Fruit fly (Drosophila melanogaster) whole organism, embryonic: ENCODE data around the gene Mybbp1A.
A peak's percentile ranks its signal among the peaks of the same experiment; 100 is the strongest.

ENCODE experiments used
- Aef1 ChIP-seq: fragments of 200-800 bp; sonication (Bioruptor generic); IDR thresholded peaks from 3 replicates; pipeline ENCODE4 v1.3.6; 2022; ENCODE audit warnings: missing biosample characterization, missing genetic modification characterization
- Atf3 ChIP-seq: fragments of 200-800 bp; sonication (Bioruptor generic); optimal IDR thresholded peaks from 3 replicates; lab custom pipeline; 2016; ENCODE audit warnings: missing biosample characterization, missing genetic modification characterization
- CG11247 ChIP-seq: fragments of 200-800 bp; sonication (Bioruptor generic); IDR thresholded peaks from 2 replicates; pipeline ENCODE4 v1.3.6; 2022; ENCODE audit warnings: missing biosample characterization, missing genetic modification characterization
- CG12299 ChIP-seq: fragments of 200-800 bp; sonication (Bioruptor generic); optimal IDR thresholded peaks from 2 replicates; lab custom pipeline; 2018; ENCODE audit warnings: missing biosample characterization, mild to moderate bottlenecking, missing genetic modification characterization
- CG1233 ChIP-seq: fragments of 200-800 bp; sonication (Bioruptor generic); optimal IDR thresholded peaks from 4 replicates; lab custom pipeline; 2018; ENCODE audit warnings: missing biosample characterization, mild to moderate bottlenecking, missing genetic modification characterization
- CG13624 ChIP-seq: fragments of 200-800 bp; sonication (Bioruptor generic); optimal IDR thresholded peaks from 2 replicates; lab custom pipeline; 2016; ENCODE audit warnings: missing biosample characterization, missing genetic modification characterization
- CG1529 ChIP-seq: fragments of 200-800 bp; sonication (Bioruptor generic); optimal IDR thresholded peaks from 3 replicates; lab custom pipeline; 2018; ENCODE audit warnings: missing biosample characterization, missing genetic modification characterization
- CG15479 ChIP-seq: fragments of 200-800 bp; sonication (Bioruptor generic); optimal IDR thresholded peaks from 3 replicates; lab custom pipeline; 2019; ENCODE audit warnings: missing biosample characterization, mild to moderate bottlenecking, missing genetic modification characterization, moderate library complexity
- CG15514 ChIP-seq: fragments of 200-800 bp; sonication (Bioruptor generic); optimal IDR thresholded peaks from 3 replicates; lab custom pipeline; 2017; ENCODE audit warnings: missing biosample characterization, missing genetic modification characterization, mild to moderate bottlenecking, moderate library complexity, missing genetic modification reagents
- CG30403 ChIP-seq: fragments of 200-800 bp; sonication (Bioruptor generic); optimal IDR thresholded peaks from 3 replicates; lab custom pipeline; 2016; ENCODE audit warnings: missing biosample characterization, missing genetic modification characterization
- CG32772 ChIP-seq: fragments of 200-800 bp; sonication (Bioruptor generic); IDR thresholded peaks from 2 replicates; pipeline ENCODE4 v1.3.6; 2022; ENCODE audit warnings: missing biosample characterization, missing genetic modification characterization
- CG33213 ChIP-seq: fragments of 200-800 bp; sonication (Bioruptor generic); optimal IDR thresholded peaks from 3 replicates; lab custom pipeline; 2016; ENCODE audit warnings: missing biosample characterization, missing genetic modification characterization
- CG4328 ChIP-seq: fragments of 200-800 bp; sonication (Bioruptor generic); optimal IDR thresholded peaks from 3 replicates; lab custom pipeline; 2017; ENCODE audit warnings: missing biosample characterization, missing genetic modification reagents, missing genetic modification characterization
- CG4424 ChIP-seq: fragments of 200-800 bp; sonication (Bioruptor generic); optimal IDR thresholded peaks from 3 replicates; lab custom pipeline; 2016; ENCODE audit warnings: missing biosample characterization, missing genetic modification characterization
- CG6272 ChIP-seq: fragments of 200-800 bp; sonication (Bioruptor generic); IDR thresholded peaks from 2 replicates; pipeline ENCODE4 v1.3.6; 2022; ENCODE audit warnings: missing biosample characterization, missing genetic modification characterization
- CG8388 ChIP-seq: fragments of 200-800 bp; sonication (Bioruptor generic); optimal IDR thresholded peaks from 2 replicates; lab custom pipeline; 2019; ENCODE audit warnings: missing biosample characterization, mild to moderate bottlenecking, missing genetic modification characterization, moderate library complexity
- CG9609 ChIP-seq: fragments of 200-800 bp; sonication (Bioruptor generic); optimal IDR thresholded peaks from 3 replicates; lab custom pipeline; 2016; ENCODE audit warnings: missing biosample characterization, missing genetic modification characterization
- CG9817 ChIP-seq: fragments of 200-800 bp; sonication (Bioruptor generic); optimal IDR thresholded peaks from 2 replicates; lab custom pipeline; 2018; ENCODE audit warnings: missing biosample characterization, mild to moderate bottlenecking, missing genetic modification characterization, moderate library complexity
- Chrac-16 ChIP-seq: fragments of 200-800 bp; sonication (Bioruptor generic); optimal IDR thresholded peaks from 3 replicates; lab custom pipeline; 2016; ENCODE audit warnings: missing biosample characterization, missing genetic modification characterization
- Dek ChIP-seq: fragments of 200-800 bp; sonication (Bioruptor generic); optimal IDR thresholded peaks from 3 replicates; lab custom pipeline; 2019; ENCODE audit warnings: missing biosample characterization, mild to moderate bottlenecking, missing genetic modification characterization, moderate library complexity
- Dfd ChIP-seq, 2 experiments: fragments of >200 bp; optimal IDR thresholded peaks; 2 replicates each; lab custom pipeline; 2017; ENCODE audit warnings: missing biosample characterization in 2 of 2, missing genetic modification characterization in 2 of 2
- Doc2 ChIP-seq: fragments of 200-800 bp; sonication (Bioruptor generic); IDR thresholded peaks from 2 replicates; pipeline ENCODE4 v1.3.6; 2022; ENCODE audit warnings: missing biosample characterization, missing genetic modification characterization
- Dp ChIP-seq: fragments of 200-800 bp; sonication (Bioruptor generic); optimal IDR thresholded peaks from 2 replicates; lab custom pipeline; 2018; ENCODE audit warnings: missing biosample characterization, mild to moderate bottlenecking, missing genetic modification characterization, moderate library complexity
- Hey ChIP-seq: fragments of 200-800 bp; sonication (Bioruptor generic); optimal IDR thresholded peaks from 3 replicates; lab custom pipeline; 2018; ENCODE audit warnings: missing biosample characterization, mild to moderate bottlenecking, missing genetic modification characterization
- Mad ChIP-seq: fragments of 200-800 bp; sonication (Bioruptor generic); optimal IDR thresholded peaks from 2 replicates; lab custom pipeline; 2016; ENCODE audit warnings: missing biosample characterization, missing genetic modification characterization
- NC2β ChIP-seq: fragments of 200-800 bp; sonication (Bioruptor generic); optimal IDR thresholded peaks from 2 replicates; lab custom pipeline; 2016; ENCODE audit warnings: missing biosample characterization, missing genetic modification characterization
- NK7.1 ChIP-seq: fragments of 200-800 bp; sonication (Bioruptor generic); optimal IDR thresholded peaks from 3 replicates; lab custom pipeline; 2016; ENCODE audit warnings: missing biosample characterization, missing genetic modification characterization
- Oli ChIP-seq: fragments of 200-800 bp; sonication (Bioruptor generic); optimal IDR thresholded peaks from 2 replicates; lab custom pipeline; 2018; ENCODE audit warnings: missing biosample characterization, mild to moderate bottlenecking, missing genetic modification characterization, moderate library complexity
- Poxn ChIP-seq: fragments of 200-800 bp; sonication (Bioruptor generic); IDR thresholded peaks from 2 replicates; pipeline ENCODE4 v1.3.6; 2022; ENCODE audit warnings: missing biosample characterization, missing genetic modification characterization
- Rx ChIP-seq: fragments of 200-800 bp; sonication (Bioruptor generic); IDR thresholded peaks from 2 replicates; pipeline ENCODE4 v1.3.6; 2022; ENCODE audit warnings: missing biosample characterization, missing genetic modification characterization
- Sox102F ChIP-seq: fragments of 200-800 bp; sonication (Bioruptor generic); optimal IDR thresholded peaks from 2 replicates; lab custom pipeline; 2018; ENCODE audit warnings: missing biosample characterization, mild to moderate bottlenecking, missing genetic modification characterization, moderate library complexity
- Spps ChIP-seq: fragments of 200-800 bp; sonication (Bioruptor generic); optimal IDR thresholded peaks from 2 replicates; lab custom pipeline; 2018; ENCODE audit warnings: missing biosample characterization, mild to moderate bottlenecking, missing genetic modification characterization
- ab ChIP-seq: fragments of 200-800 bp; sonication (Bioruptor generic); optimal IDR thresholded peaks from 2 replicates; lab custom pipeline; 2016; ENCODE audit warnings: missing biosample characterization, missing genetic modification characterization
- ash1 ChIP-seq: fragments of 200-800 bp; sonication (Bioruptor generic); optimal IDR thresholded peaks from 2 replicates; lab custom pipeline; 2018; ENCODE audit warnings: missing biosample characterization, mild to moderate bottlenecking, missing genetic modification characterization
- bowl ChIP-seq: fragments of 200-800 bp; sonication (Bioruptor generic); IDR thresholded peaks from 2 replicates; pipeline ENCODE4 v1.3.6; 2022; ENCODE audit warnings: missing biosample characterization, missing genetic modification characterization
- cas ChIP-seq: fragments of 200-800 bp; sonication (Bioruptor generic); IDR thresholded peaks from 2 replicates; pipeline ENCODE4 v1.3.6; 2022; ENCODE audit warnings: missing biosample characterization, missing genetic modification characterization
- chm ChIP-seq: fragments of 200-800 bp; sonication (Bioruptor generic); IDR thresholded peaks from 2 replicates; pipeline ENCODE4 v1.3.6; 2022; ENCODE audit warnings: missing biosample characterization, missing genetic modification characterization
- crol ChIP-seq: fragments of 200-800 bp; sonication (Bioruptor generic); IDR thresholded peaks from 2 replicates; pipeline ENCODE4 v1.3.6; 2022; ENCODE audit warnings: missing biosample characterization, missing genetic modification characterization
- disco-r ChIP-seq: fragments of 200-800 bp; sonication (Bioruptor generic); optimal IDR thresholded peaks from 2 replicates; lab custom pipeline; 2016; ENCODE audit warnings: missing biosample characterization, missing genetic modification characterization
- fd64A ChIP-seq: fragments of 200-800 bp; sonication (Bioruptor generic); optimal IDR thresholded peaks from 3 replicates; lab custom pipeline; 2018; ENCODE audit warnings: missing biosample characterization, mild to moderate bottlenecking, missing genetic modification characterization
- gem ChIP-seq: fragments of 200-800 bp; sonication (Bioruptor generic); optimal IDR thresholded peaks from 2 replicates; lab custom pipeline; 2019; ENCODE audit warnings: missing biosample characterization, mild to moderate bottlenecking, missing genetic modification characterization, moderate library complexity
- ind ChIP-seq: fragments of 200-800 bp; sonication (Bioruptor generic); optimal IDR thresholded peaks from 3 replicates; lab custom pipeline; 2016; ENCODE audit warnings: missing biosample characterization, missing genetic modification characterization
- lola ChIP-seq, 3 experiments: fragments of >200 bp in 2 of 3; fragments of 200-800 bp in 1 of 3; sonication (Bioruptor generic) in 1 of 3; optimal IDR thresholded peaks; 2 replicates each; lab custom pipeline; 2017 to 2019; ENCODE audit warnings: missing biosample characterization in 3 of 3, missing genetic modification characterization in 3 of 3, mild to moderate bottlenecking in 1 of 3, moderate library complexity in 1 of 3
- pfk ChIP-seq: fragments of 200-800 bp; sonication (Bioruptor generic); optimal IDR thresholded peaks from 2 replicates; lab custom pipeline; 2018; ENCODE audit warnings: missing biosample characterization, mild to moderate bottlenecking, missing genetic modification characterization, moderate library complexity
- prd ChIP-seq, 3 experiments: fragments of >200 bp in 2 of 3; fragments of 200-800 bp in 1 of 3; sonication (Bioruptor generic) in 1 of 3; optimal IDR thresholded peaks in 2 of 3; IDR thresholded peaks in 1 of 3; 2 replicates in 2 of 3; 3 replicates in 1 of 3; pipeline versions ENCODE4 v1.3.6 to Lab custom; 2017 to 2022; ENCODE audit warnings: missing biosample characterization in 1 of 3, missing genetic modification characterization in 1 of 3
- psq ChIP-seq: fragments of 200-800 bp; sonication (Bioruptor generic); optimal IDR thresholded peaks from 2 replicates; lab custom pipeline; 2017; ENCODE audit warnings: missing biosample characterization, missing genetic modification characterization
- pzg ChIP-seq: fragments of 200-800 bp; sonication (Bioruptor generic); optimal IDR thresholded peaks from 3 replicates; lab custom pipeline; 2018; ENCODE audit warnings: missing biosample characterization, mild to moderate bottlenecking, missing genetic modification characterization, moderate library complexity
- sima ChIP-seq: fragments of 200-800 bp; sonication (Bioruptor generic); optimal IDR thresholded peaks from 2 replicates; lab custom pipeline; 2016; ENCODE audit warnings: missing biosample characterization, missing genetic modification characterization
- sob ChIP-seq: fragments of 200-800 bp; sonication (Bioruptor generic); IDR thresholded peaks from 2 replicates; pipeline ENCODE4 v1.3.6; 2022; ENCODE audit warnings: missing biosample characterization, missing genetic modification characterization
- tll ChIP-seq, 2 experiments: fragments of 200-800 bp in 1 of 2; fragments of >200 bp in 1 of 2; sonication (Bioruptor generic) in 1 of 2; optimal IDR thresholded peaks; 2 replicates each; lab custom pipeline; 2017 to 2019; ENCODE audit warnings: missing biosample characterization in 2 of 2, missing genetic modification characterization in 2 of 2, mild to moderate bottlenecking in 1 of 2, moderate library complexity in 1 of 2

Mybbp1A gene

DNA sequence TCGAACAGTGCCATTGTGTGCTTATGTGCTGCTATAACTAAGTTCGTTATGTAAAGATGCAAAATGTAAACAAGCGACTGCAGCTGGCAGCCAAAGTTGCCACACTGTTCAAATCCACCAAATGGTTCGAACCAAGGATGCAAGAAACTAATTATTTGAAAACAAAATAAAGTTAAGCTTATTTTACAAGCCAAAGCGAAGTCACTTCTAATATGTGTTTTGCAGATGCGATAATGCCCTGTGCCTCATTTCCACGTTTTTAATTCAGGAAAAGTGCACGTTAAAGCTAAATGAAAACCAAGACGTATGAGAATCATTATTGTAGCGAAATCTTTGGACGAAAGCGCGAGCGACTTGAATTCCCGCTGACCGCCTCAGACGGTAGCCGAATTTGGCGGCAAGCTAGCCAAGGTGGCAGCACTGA, 8.4 kb upstream of the Mybbp1A start, which contains the start of the genes CG13365 and Vsp37A (continued):
- no peak for TF ChIP-seq Aef1 (GFP tag; lab: Robert Waterston, UW)
- peak; percentile 25; the same call in 1 of the 2 replicates for TF ChIP-seq chm (GFP tag; lab: Robert Waterston, UW)
- TF ChIP-seq Mad = peak; percentile 6
- TF ChIP-seq CG4328 (GFP tag; lab: Kevin White, UChicago) = peak; percentile 46
- TF ChIP-seq CG11247 (GFP tag; lab: Robert Waterston, UW) = 0 out of 2 replicates have a peak, but pooled peaks have one; percentile 16
- peak; percentile 4 for TF ChIP-seq Dek (tag; lab: Kevin White, UChicago)
- no peak for TF ChIP-seq Dfd (GFP tag; optimal IDR thresholded peaks at IDR 0.05; lab: Kevin White, UChicago)
- no peak for TF ChIP-seq Oli (tag; lab: Kevin White, UChicago)
- TF ChIP-seq CG13624 = peak; percentile 59
- no peak for TF ChIP-seq fd64A
- TF ChIP-seq CG33213 (GFP tag; lab: Kevin White, UChicago) = peak; percentile 28
- peak; percentile 85 for TF ChIP-seq CG15514 (GFP tag; lab: Kevin White, UChicago)
- peak; percentile 50 for TF ChIP-seq pzg (GFP tag; lab: Kevin White, UChicago)
- peak; percentile 34 for TF ChIP-seq Dp
- TF ChIP-seq prd (optimal IDR thresholded peaks at IDR 0.05; lab: Kevin White, UChicago) = no peak
- TF ChIP-seq prd (GFP tag; IDR thresholded peaks at IDR 0.05; lab: Robert Waterston, UW) = peak; percentile 46; the same call in 2 of the 3 replicates
- TF ChIP-seq CG12299 (tag; lab: Kevin White, UChicago) = no peak
- TF ChIP-seq ab (GFP tag; lab: Kevin White, UChicago) = no peak
- no peak for TF ChIP-seq pfk (GFP tag; lab: Kevin White, UChicago)
- no peak for TF ChIP-seq sima (GFP tag; lab: Kevin White, UChicago)
- no peak for TF ChIP-seq psq (GFP tag; lab: Kevin White, UChicago)
- peak; percentile 33; the same call in 1 of the 2 replicates for TF ChIP-seq CG32772 (GFP tag; lab: Robert Waterston, UW)
- TF ChIP-seq disco-r = peak; percentile 24
- no peak for TF ChIP-seq Atf3
- peak; percentile 20 for TF ChIP-seq CG8388 (GFP tag; lab: Kevin White, UChicago)
- no peak for TF ChIP-seq Spps
- peak; percentile 39; the same call in 1 of the 2 replicates for TF ChIP-seq sob (GFP tag; lab: Robert Waterston, UW)
- peak; percentile 30 for TF ChIP-seq Sox102F (GFP tag; lab: Kevin White, UChicago)
- TF ChIP-seq lola (GFP tag; optimal IDR thresholded peaks at IDR 0.05; lab: Kevin White, UChicago) = peak in 1 of 3 experiments; percentile 39
- peak; percentile 52 for TF ChIP-seq CG30403
- peak; percentile 4 for TF ChIP-seq CG1529 (GFP tag; lab: Kevin White, UChicago)
- peak; percentile 52 for TF ChIP-seq gem (tag; lab: Kevin White, UChicago)
- TF ChIP-seq crol = no peak
- no peak for TF ChIP-seq Hey
- TF ChIP-seq tll (GFP tag; optimal IDR thresholded peaks at IDR 0.05; lab: Kevin White, UChicago) = peak in 1 of 2 experiments; percentile 80
- no peak for TF ChIP-seq Rx (GFP tag; lab: Robert Waterston, UW)
- TF ChIP-seq CG15479 (GFP tag; lab: Kevin White, UChicago) = no peak
- TF ChIP-seq NC2β = no peak
- no peak for TF ChIP-seq ash1 (GFP tag; lab: Kevin White, UChicago)
- peak; percentile 41 for TF ChIP-seq Chrac-16 (GFP tag; lab: Kevin White, UChicago)
- TF ChIP-seq CG9609 = peak; percentile 22
- TF ChIP-seq CG1233 (GFP tag; lab: Kevin White, UChicago) = peak; percentile 50
- TF ChIP-seq CG4424 = peak; percentile 42
- no peak for TF ChIP-seq CG6272 (GFP tag; lab: Robert Waterston, UW)
- no peak for TF ChIP-seq NK7.1 (GFP tag; lab: Kevin White, UChicago)
- TF ChIP-seq ind (GFP tag; lab: Kevin White, UChicago) = peak; percentile 37
- no peak for TF ChIP-seq cas (GFP tag; lab: Robert Waterston, UW)
- TF ChIP-seq bowl (GFP tag; lab: Robert Waterston, UW) = no peak
- TF ChIP-seq Doc2 (GFP tag; lab: Robert Waterston, UW) = no peak
- peak; percentile 37 for TF ChIP-seq CG9817 (tag; lab: Kevin White, UChicago)
- TF ChIP-seq Poxn (GFP tag; lab: Robert Waterston, UW) = no peak
